Worm (Caenorhabditis elegans): ENCODE results near the gene skpo-3.

- no peak for TF ChIP-seq K12H6.12 (tag; optimal IDR thresholded peaks at IDR 0.05)
- no peak for TF ChIP-seq dox-1 (GFP tag; IDR thresholded peaks at IDR 0.05)
- no peak for TF ChIP-seq ccch-3 (GFP tag; optimal IDR thresholded peaks at IDR 0.05)
- no peak for TF ChIP-seq madf-6 (GFP tag; IDR thresholded peaks at IDR 0.05)
- no peak for TF ChIP-seq lin-35 (GFP tag; optimal IDR thresholded peaks at IDR 0.05)
- TF ChIP-seq tlf-1 (GFP tag; optimal IDR thresholded peaks at IDR 0.05), result no peak
- TF ChIP-seq F49E8.2 (tag; optimal IDR thresholded peaks at IDR 0.05; ENCODE audit: insufficient read depth), result no peak
- TF ChIP-seq F37B4.10 (GFP tag; IDR thresholded peaks at IDR 0.05), result no peak
- no peak for TF ChIP-seq F23B12.7 (tag; optimal IDR thresholded peaks at IDR 0.05; ENCODE audit: insufficient read depth)
- TF ChIP-seq Y79H2A.3 (GFP tag; conservative IDR thresholded peaks at IDR 0.05), result no peak
- no peak for TF ChIP-seq chd-7 (tag; optimal IDR thresholded peaks at IDR 0.05)
- no peak for TF ChIP-seq lag-1 (GFP tag; IDR thresholded peaks at IDR 0.05)
- no peak for TF ChIP-seq attf-5 (GFP tag; optimal IDR thresholded peaks at IDR 0.05)
Observed at ce11 chrII:7287709-7288108, 42.0 kb downstream of the skpo-3 start.

All from whole organism, young adult.